Fruit fly (Drosophila melanogaster) whole organism, embryonic: Measurements from ENCODE around the gene CG46439.

Experiments used
- Aef1 ChIP-seq: fragments of 200-800 bp; sonication (Bioruptor generic); IDR thresholded peaks from 3 replicates; pipeline ENCODE4 v1.3.6; 2022; ENCODE audit warnings: missing biosample characterization, missing genetic modification characterization
- Antp ChIP-seq: fragments of 200-800 bp; sonication (Bioruptor generic); optimal IDR thresholded peaks from 3 replicates; lab custom pipeline; 2016; ENCODE audit warnings: missing biosample characterization, missing genetic modification characterization
- Bteb2 ChIP-seq: fragments of 200-800 bp; sonication (Bioruptor generic); optimal IDR thresholded peaks from 2 replicates; lab custom pipeline; 2016; ENCODE audit warnings: missing biosample characterization, missing genetic modification characterization
- CG10543 ChIP-seq: fragments of 200-800 bp; sonication (Bioruptor generic); optimal IDR thresholded peaks from 3 replicates; lab custom pipeline; 2017; ENCODE audit warnings: missing biosample characterization, mild to moderate bottlenecking, missing genetic modification characterization, moderate library complexity
- CG11723 ChIP-seq: fragments of 200-800 bp; sonication (Bioruptor generic); optimal IDR thresholded peaks from 2 replicates; lab custom pipeline; 2017; ENCODE audit warnings: missing biosample characterization, mild to moderate bottlenecking, missing genetic modification characterization
- CG17802 ChIP-seq: fragments of 200-800 bp; sonication (Bioruptor generic); optimal IDR thresholded peaks from 2 replicates; lab custom pipeline; 2018; ENCODE audit warnings: missing biosample characterization, mild to moderate bottlenecking, missing genetic modification characterization, moderate library complexity
- CG34376 ChIP-seq: fragments of 200-800 bp; sonication (Bioruptor generic); optimal IDR thresholded peaks from 2 replicates; lab custom pipeline; 2018; ENCODE audit warnings: missing biosample characterization, mild to moderate bottlenecking, missing genetic modification characterization
- CG3726 ChIP-seq: fragments of 200-800 bp; sonication (Bioruptor generic); IDR thresholded peaks from 3 replicates; pipeline ENCODE4, ENCODE4 v1.3.6; 2022; ENCODE audit warnings: missing biosample characterization, missing genetic modification characterization
- CG4820 ChIP-seq: fragments of 200-800 bp; sonication (Bioruptor generic); optimal IDR thresholded peaks from 3 replicates; lab custom pipeline; 2016; ENCODE audit warnings: missing biosample characterization, missing genetic modification characterization
- CG5953 ChIP-seq: fragments of 200-800 bp; sonication (Bioruptor generic); IDR thresholded peaks from 2 replicates; pipeline ENCODE4 v1.3.6; 2022; ENCODE audit warnings: missing biosample characterization, missing genetic modification characterization
- CG6765 ChIP-seq: fragments of 200-800 bp; sonication (Bioruptor generic); optimal IDR thresholded peaks from 3 replicates; lab custom pipeline; 2017; ENCODE audit warnings: missing biosample characterization, mild to moderate bottlenecking, missing genetic modification characterization
- CG7839 ChIP-seq: fragments of 200-800 bp; sonication (Bioruptor generic); optimal IDR thresholded peaks from 3 replicates; lab custom pipeline; 2018; ENCODE audit warnings: missing biosample characterization, mild to moderate bottlenecking, missing genetic modification characterization, moderate library complexity
- CG8089 ChIP-seq: fragments of 200-800 bp; sonication (Bioruptor generic); optimal IDR thresholded peaks from 3 replicates; lab custom pipeline; 2016; ENCODE audit warnings: missing biosample characterization, missing genetic modification characterization
- CG8478 ChIP-seq: fragments of >200 bp; optimal IDR thresholded peaks from 2 replicates; lab custom pipeline; 2018
- CG9437 ChIP-seq: fragments of 200-800 bp; sonication (Bioruptor generic); optimal IDR thresholded peaks from 2 replicates; lab custom pipeline; 2018; ENCODE audit warnings: missing biosample characterization, mild to moderate bottlenecking, missing genetic modification characterization
- CG9797 ChIP-seq: fragments of 200-800 bp; sonication (Bioruptor generic); optimal IDR thresholded peaks from 3 replicates; lab custom pipeline; 2018; ENCODE audit warnings: missing biosample characterization, mild to moderate bottlenecking, missing genetic modification characterization
- GATAe ChIP-seq: fragments of 200-800 bp; sonication (Bioruptor generic); conservative IDR thresholded peaks from 2 replicates; pipeline ENCODE4 v1.3.6; 2022; ENCODE audit warnings: missing biosample characterization, missing genetic modification characterization
- HLH4C ChIP-seq: fragments of 200-800 bp; sonication (Bioruptor generic); IDR thresholded peaks from 3 replicates; pipeline ENCODE4 v1.3.6; 2022; ENCODE audit warnings: missing biosample characterization, missing genetic modification characterization; ENCODE audit not compliant: partially characterized antibody
- HmgD ChIP-seq: fragments of 200-800 bp; sonication (Bioruptor generic); optimal IDR thresholded peaks from 3 replicates; lab custom pipeline; 2016; ENCODE audit warnings: missing biosample characterization, missing genetic modification characterization
- NC2α ChIP-seq: fragments of 200-800 bp; sonication (Bioruptor generic); optimal IDR thresholded peaks from 2 replicates; lab custom pipeline; 2016; ENCODE audit warnings: missing biosample characterization, missing genetic modification characterization
- NC2β ChIP-seq: fragments of 200-800 bp; sonication (Bioruptor generic); optimal IDR thresholded peaks from 2 replicates; lab custom pipeline; 2016; ENCODE audit warnings: missing biosample characterization, missing genetic modification characterization
- Nf-YA ChIP-seq: fragments of 200-800 bp; sonication (Bioruptor generic); IDR thresholded peaks from 2 replicates; pipeline ENCODE4 v1.3.6; 2022; ENCODE audit warnings: missing biosample characterization, missing genetic modification characterization
- Rfx ChIP-seq: fragments of 200-800 bp; sonication (Bioruptor generic); IDR thresholded peaks from 2 replicates; pipeline ENCODE4 v1.3.6; 2022; ENCODE audit warnings: missing biosample characterization, missing genetic modification characterization
- Scr ChIP-seq: fragments of 200-800 bp; sonication (Bioruptor generic); IDR thresholded peaks from 2 replicates; pipeline ENCODE4 v1.3.6; 2022; ENCODE audit warnings: missing biosample characterization, missing genetic modification characterization; ENCODE audit not compliant: partially characterized antibody
- Six4 ChIP-seq: fragments of 200-800 bp; sonication (Bioruptor generic); optimal IDR thresholded peaks from 2 replicates; lab custom pipeline; 2016; ENCODE audit warnings: missing biosample characterization, missing genetic modification characterization
- Stat92E ChIP-seq, 3 experiments: fragments of >200 bp in 2 of 3; fragments of 200-800 bp in 1 of 3; sonication (Bioruptor generic) in 1 of 3; optimal IDR thresholded peaks; 2 replicates each; lab custom pipeline; 2017 to 2019; ENCODE audit warnings: missing biosample characterization in 3 of 3, missing genetic modification characterization in 3 of 3, mild to moderate bottlenecking in 1 of 3, moderate library complexity in 1 of 3
- bigmax ChIP-seq: fragments of 200-800 bp; sonication (Bioruptor generic); optimal IDR thresholded peaks from 2 replicates; lab custom pipeline; 2018; ENCODE audit warnings: missing biosample characterization, mild to moderate bottlenecking, missing genetic modification characterization
- cas ChIP-seq: fragments of 200-800 bp; sonication (Bioruptor generic); IDR thresholded peaks from 2 replicates; pipeline ENCODE4 v1.3.6; 2022; ENCODE audit warnings: missing biosample characterization, missing genetic modification characterization
- cato ChIP-seq: fragments of 200-800 bp; sonication (Bioruptor generic); optimal IDR thresholded peaks from 2 replicates; lab custom pipeline; 2016; ENCODE audit warnings: missing biosample characterization, missing genetic modification characterization, borderline replicate concordance
- cg ChIP-seq: fragments of 200-800 bp; sonication (Bioruptor generic); optimal IDR thresholded peaks from 3 replicates; lab custom pipeline; 2019; ENCODE audit warnings: missing biosample characterization, mild to moderate bottlenecking, missing genetic modification characterization, moderate library complexity
- da ChIP-seq: fragments of 200-800 bp; sonication (Bioruptor generic); optimal IDR thresholded peaks from 2 replicates; lab custom pipeline; 2016; ENCODE audit warnings: missing biosample characterization, missing genetic modification characterization
- disco-r ChIP-seq: fragments of 200-800 bp; sonication (Bioruptor generic); optimal IDR thresholded peaks from 2 replicates; lab custom pipeline; 2016; ENCODE audit warnings: missing biosample characterization, missing genetic modification characterization
- dmrt99B ChIP-seq: fragments of 200-800 bp; sonication (Bioruptor generic); optimal IDR thresholded peaks from 2 replicates; lab custom pipeline; 2018; ENCODE audit warnings: missing biosample characterization, mild to moderate bottlenecking, missing genetic modification characterization, moderate library complexity
- dysf ChIP-seq: fragments of 200-800 bp; sonication (Bioruptor generic); IDR thresholded peaks from 3 replicates; pipeline ENCODE4 v1.3.6; 2022; ENCODE audit warnings: missing biosample characterization, missing genetic modification characterization
- ewg ChIP-seq: fragments of 200-800 bp; sonication (Bioruptor generic); optimal IDR thresholded peaks from 3 replicates; lab custom pipeline; 2017; ENCODE audit warnings: mild to moderate bottlenecking, missing biosample characterization, missing genetic modification reagents, missing genetic modification characterization
- gcm ChIP-seq: fragments of 200-800 bp; sonication (Bioruptor generic); optimal IDR thresholded peaks from 2 replicates; lab custom pipeline; 2019; ENCODE audit warnings: missing biosample characterization, mild to moderate bottlenecking, missing genetic modification characterization, moderate library complexity
- grn ChIP-seq: fragments of 200-800 bp; sonication (Bioruptor generic); optimal IDR thresholded peaks from 3 replicates; lab custom pipeline; 2017; ENCODE audit warnings: missing biosample characterization, missing genetic modification characterization
- jumu ChIP-seq: fragments of 200-800 bp; sonication (Bioruptor generic); optimal IDR thresholded peaks from 3 replicates; lab custom pipeline; 2016; ENCODE audit warnings: missing biosample characterization, missing genetic modification characterization
- nom ChIP-seq: fragments of 200-800 bp; sonication (Bioruptor generic); optimal IDR thresholded peaks from 2 replicates; lab custom pipeline; 2017; ENCODE audit warnings: missing biosample characterization, missing genetic modification characterization, mild to moderate bottlenecking, moderate library complexity, missing genetic modification reagents
- org-1 ChIP-seq: fragments of 200-800 bp; sonication (Bioruptor generic); optimal IDR thresholded peaks from 2 replicates; lab custom pipeline; 2017; ENCODE audit warnings: missing biosample characterization, missing genetic modification characterization
- pita ChIP-seq: fragments of 200-800 bp; sonication (Bioruptor generic); optimal IDR thresholded peaks from 2 replicates; lab custom pipeline; 2017; ENCODE audit warnings: missing biosample characterization, mild to moderate bottlenecking, missing genetic modification characterization
- pnt ChIP-seq: fragments of 200-800 bp; sonication (Bioruptor generic); optimal IDR thresholded peaks from 3 replicates; lab custom pipeline; 2016; ENCODE audit warnings: missing biosample characterization, missing genetic modification characterization
- pum ChIP-seq: fragments of 200-800 bp; sonication (Bioruptor generic); optimal IDR thresholded peaks from 2 replicates; lab custom pipeline; 2016; ENCODE audit warnings: missing biosample characterization, missing genetic modification characterization
- rib ChIP-seq: fragments of 200-800 bp; sonication (Bioruptor generic); IDR thresholded peaks from 2 replicates; pipeline ENCODE4 v1.3.6; 2022; ENCODE audit warnings: missing biosample characterization, missing genetic modification characterization
- sqz ChIP-seq: fragments of 200-800 bp; sonication (Bioruptor generic); optimal IDR thresholded peaks from 3 replicates; lab custom pipeline; 2018; ENCODE audit warnings: missing biosample characterization, mild to moderate bottlenecking, missing genetic modification characterization
- tap ChIP-seq: fragments of 200-800 bp; optimal IDR thresholded peaks from 3 replicates; lab custom pipeline; 2019; ENCODE audit warnings: missing biosample characterization, mild to moderate bottlenecking, missing genetic modification characterization, moderate library complexity
- tna ChIP-seq: fragments of 200-800 bp; sonication (Bioruptor generic); IDR thresholded peaks from 2 replicates; pipeline ENCODE4 v1.3.6; 2022; ENCODE audit warnings: missing biosample characterization, missing genetic modification characterization; ENCODE audit not compliant: partially characterized antibody
- tup ChIP-seq: fragments of 200-800 bp; sonication (Bioruptor generic); optimal IDR thresholded peaks from 2 replicates; lab custom pipeline; 2016; ENCODE audit warnings: missing biosample characterization, mild to moderate bottlenecking, missing genetic modification characterization, moderate library complexity
- wek ChIP-seq: fragments of 200-800 bp; sonication (Bioruptor generic); optimal IDR thresholded peaks from 3 replicates; lab custom pipeline; 2018; ENCODE audit warnings: missing biosample characterization, mild to moderate bottlenecking, missing genetic modification characterization, moderate library complexity
- zen2 ChIP-seq: fragments of 200-800 bp; sonication (Bioruptor generic); IDR thresholded peaks from 3 replicates; pipeline ENCODE4 v1.3.6; 2022; ENCODE audit warnings: missing biosample characterization, missing genetic modification characterization; ENCODE audit not compliant: partially characterized antibody

CG46439 gene

DNA sequence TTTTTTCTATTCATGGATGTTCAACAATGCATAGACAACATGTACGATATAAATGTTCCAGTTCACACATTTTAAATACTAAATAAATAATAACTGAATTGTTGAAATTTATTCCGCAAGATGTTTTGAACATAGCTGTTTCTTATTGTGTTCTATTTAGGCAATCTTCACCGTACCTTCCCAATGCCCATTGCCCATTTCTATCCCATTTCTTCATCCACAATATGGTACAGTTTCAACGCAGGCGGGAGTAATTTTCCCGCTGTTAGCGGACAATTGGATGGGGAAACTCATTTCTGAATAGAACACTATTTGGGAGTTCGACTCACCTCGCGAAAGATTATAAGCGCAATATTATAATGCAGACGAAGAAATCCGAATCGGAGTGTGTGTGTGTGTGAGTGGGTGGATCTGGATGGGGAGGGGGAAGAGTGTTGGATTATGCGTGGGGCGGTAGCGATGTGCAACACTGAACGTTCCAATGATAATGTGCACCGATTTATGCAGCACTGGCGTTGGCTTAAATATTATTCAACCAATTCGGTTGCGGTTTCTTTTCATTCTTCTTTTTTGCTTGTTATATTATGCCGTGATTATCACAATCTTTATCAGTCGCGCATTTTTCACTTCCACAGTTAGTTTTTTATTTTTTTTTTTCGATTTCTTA is 4.0 kb downstream of the CG46439 start (continued):
- no peak for TF ChIP-seq bigmax (GFP tag; lab: Kevin White, UChicago)
- peak; percentile 39 for TF ChIP-seq CG4820 (GFP tag; lab: Kevin White, UChicago)
- TF ChIP-seq dmrt99B (tag; lab: Kevin White, UChicago) = no peak
- no peak for TF ChIP-seq Nf-YA (GFP tag; lab: Robert Waterston, UW)
- TF ChIP-seq Six4 (GFP tag; lab: Kevin White, UChicago) = peak; percentile 28
- no peak for TF ChIP-seq tup
- peak; percentile 2 for TF ChIP-seq CG11723 (GFP tag; lab: Kevin White, UChicago)
- no peak for TF ChIP-seq CG6765
- no peak for TF ChIP-seq CG5953 (GFP tag; lab: Robert Waterston, UW)
- TF ChIP-seq Antp (GFP tag; lab: Kevin White, UChicago) = peak; percentile 63
- peak; percentile 78 for TF ChIP-seq jumu (GFP tag; lab: Kevin White, UChicago)
- no peak for TF ChIP-seq pita
- TF ChIP-seq NC2β = peak; percentile 60
- no peak for TF ChIP-seq org-1
- no peak for TF ChIP-seq dysf (GFP tag; lab: Robert Waterston, UW)
- TF ChIP-seq wek (GFP tag; lab: Kevin White, UChicago) = no peak
- no peak for TF ChIP-seq Bteb2 (GFP tag; lab: Kevin White, UChicago)
- TF ChIP-seq CG9437 = peak; percentile 40
- no peak for TF ChIP-seq CG3726 (GFP tag; lab: Robert Waterston, UW)
- TF ChIP-seq HLH4C (GFP tag; lab: Robert Waterston, UW) = no peak
- TF ChIP-seq sqz = peak; percentile 56
- peak; percentile 53 for TF ChIP-seq Rfx (GFP tag; lab: Robert Waterston, UW)
- TF ChIP-seq Scr (GFP tag; lab: Robert Waterston, UW) = peak; percentile 45; the same call in 1 of the 2 replicates
- TF ChIP-seq Stat92E (GFP tag; optimal IDR thresholded peaks at IDR 0.05; lab: Kevin White, UChicago) = no peak
- peak; percentile 18 for TF ChIP-seq disco-r (GFP tag; lab: Kevin White, UChicago)
- TF ChIP-seq CG8478 = no peak
- TF ChIP-seq NC2α (GFP tag; lab: Kevin White, UChicago) = no peak
- TF ChIP-seq rib (GFP tag; lab: Robert Waterston, UW) = no peak
- peak; percentile 61 for TF ChIP-seq pum
- TF ChIP-seq CG10543 = no peak
- TF ChIP-seq GATAe (GFP tag; lab: Robert Waterston, UW) = no peak
- TF ChIP-seq CG34376 (GFP tag; lab: Kevin White, UChicago) = no peak
- no peak; the same call in 2 of the 3 replicates for TF ChIP-seq Aef1
- TF ChIP-seq CG9797 (GFP tag; lab: Kevin White, UChicago) = no peak
- peak; percentile 12 for TF ChIP-seq CG17802 (tag; lab: Kevin White, UChicago)
- TF ChIP-seq HmgD (GFP tag; lab: Kevin White, UChicago) = no peak
- TF ChIP-seq zen2 (GFP tag; lab: Robert Waterston, UW) = no peak
- peak; percentile 34 for TF ChIP-seq CG8089 (GFP tag; lab: Kevin White, UChicago)
- peak; percentile 43 for TF ChIP-seq CG7839
- TF ChIP-seq cato (GFP tag; lab: Kevin White, UChicago) = no peak
- TF ChIP-seq da (GFP tag; lab: Kevin White, UChicago) = no peak
- TF ChIP-seq cg = no peak
- peak; percentile 7 for TF ChIP-seq ewg
- no peak for TF ChIP-seq pnt (GFP tag; lab: Kevin White, UChicago)
- no peak for TF ChIP-seq tap
- no peak for TF ChIP-seq gcm (GFP tag; lab: Kevin White, UChicago)
- TF ChIP-seq grn = no peak
- peak; percentile 59 for TF ChIP-seq nom (GFP tag; lab: Kevin White, UChicago)
- TF ChIP-seq tna (GFP tag; lab: Robert Waterston, UW) = no peak
- TF ChIP-seq cas = no peak
